Fruit fly (Drosophila melanogaster) whole organism, embryonic: Measurements from ENCODE around the gene CG5087.

Experiments used
- Aef1 ChIP-seq: fragments of 200-800 bp; sonication (Bioruptor generic); IDR thresholded peaks from 3 replicates; pipeline ENCODE4 v1.3.6; 2022; ENCODE audit warnings: missing biosample characterization, missing genetic modification characterization
- BEAF-32 ChIP-seq: fragments of 200-800 bp; sonication (Bioruptor generic); optimal IDR thresholded peaks from 3 replicates; lab custom pipeline; 2017; ENCODE audit warnings: missing biosample characterization, missing genetic modification characterization, mild to moderate bottlenecking, moderate library complexity, missing genetic modification reagents
- Bgb ChIP-seq: fragments of 200-800 bp; sonication (Bioruptor generic); IDR thresholded peaks from 2 replicates; pipeline ENCODE4 v1.3.6; 2022; ENCODE audit warnings: missing biosample characterization, missing genetic modification characterization; ENCODE audit not compliant: partially characterized antibody
- CG12659 ChIP-seq: fragments of 200-800 bp; sonication (Bioruptor generic); optimal IDR thresholded peaks from 3 replicates; lab custom pipeline; 2017; ENCODE audit warnings: mild to moderate bottlenecking, missing biosample characterization, missing genetic modification reagents, missing genetic modification characterization
- CG13287 ChIP-seq: fragments of 200-800 bp; sonication (Bioruptor generic); IDR thresholded peaks from 2 replicates; pipeline ENCODE4 v1.3.6; 2022; ENCODE audit warnings: missing biosample characterization, missing genetic modification characterization; ENCODE audit not compliant: partially characterized antibody
- CG16813 ChIP-seq: fragments of 200-800 bp; sonication (Bioruptor generic); IDR thresholded peaks from 3 replicates; pipeline ENCODE4 v1.3.6; 2022; ENCODE audit warnings: missing biosample characterization, missing genetic modification characterization; ENCODE audit not compliant: partially characterized antibody
- CG17829 ChIP-seq: fragments of 200-800 bp; optimal IDR thresholded peaks from 2 replicates; lab custom pipeline; 2019; ENCODE audit warnings: missing biosample characterization, mild to moderate bottlenecking, missing genetic modification characterization, moderate library complexity
- CG2116 ChIP-seq: fragments of 200-800 bp; sonication (Bioruptor generic); optimal IDR thresholded peaks from 3 replicates; lab custom pipeline; 2018; ENCODE audit warnings: missing biosample characterization, mild to moderate bottlenecking, missing genetic modification characterization
- CG30403 ChIP-seq: fragments of 200-800 bp; sonication (Bioruptor generic); optimal IDR thresholded peaks from 3 replicates; lab custom pipeline; 2016; ENCODE audit warnings: missing biosample characterization, missing genetic modification characterization
- CG31365 ChIP-seq: fragments of 200-800 bp; sonication (Bioruptor generic); optimal IDR thresholded peaks from 2 replicates; lab custom pipeline; 2018; ENCODE audit warnings: missing biosample characterization, mild to moderate bottlenecking, missing genetic modification characterization
- CG34224 ChIP-seq: fragments of 200-800 bp; sonication (Bioruptor generic); IDR thresholded peaks from 3 replicates; pipeline ENCODE4 v1.3.6; 2022; ENCODE audit warnings: missing biosample characterization, missing genetic modification characterization; ENCODE audit not compliant: partially characterized antibody
- CG4360 ChIP-seq: fragments of 200-800 bp; sonication (Bioruptor generic); IDR thresholded peaks from 2 replicates; pipeline ENCODE4 v1.3.6; 2022; ENCODE audit warnings: missing biosample characterization, missing genetic modification characterization
- CG5180 ChIP-seq: fragments of 200-800 bp; sonication (Bioruptor generic); optimal IDR thresholded peaks from 3 replicates; lab custom pipeline; 2017; ENCODE audit warnings: missing biosample characterization, missing genetic modification characterization, mild to moderate bottlenecking, moderate library complexity, missing genetic modification reagents
- CG6791 ChIP-seq: fragments of 200-800 bp; sonication (Bioruptor generic); IDR thresholded peaks from 3 replicates; pipeline ENCODE4 v1.3.6; 2022; ENCODE audit warnings: missing biosample characterization, missing genetic modification characterization; ENCODE audit not compliant: partially characterized antibody
- CG7745 ChIP-seq: fragments of 200-800 bp; sonication (Bioruptor generic); optimal IDR thresholded peaks from 2 replicates; lab custom pipeline; 2018; ENCODE audit warnings: missing biosample characterization, mild to moderate bottlenecking, missing genetic modification characterization, moderate library complexity
- CG7928 ChIP-seq: fragments of 200-800 bp; sonication (Bioruptor generic); optimal IDR thresholded peaks from 2 replicates; lab custom pipeline; 2017; ENCODE audit warnings: missing biosample characterization, mild to moderate bottlenecking, missing genetic modification characterization
- CG9215 ChIP-seq: fragments of 200-800 bp; sonication (Bioruptor generic); IDR thresholded peaks from 2 replicates; pipeline ENCODE4 v1.3.6; 2022; ENCODE audit warnings: missing biosample characterization, missing genetic modification characterization
- CG9727 ChIP-seq: fragments of 200-800 bp; sonication (Bioruptor generic); optimal IDR thresholded peaks from 3 replicates; lab custom pipeline; 2017; ENCODE audit warnings: missing biosample characterization, mild to moderate bottlenecking, missing genetic modification characterization
- Doc3 ChIP-seq: fragments of 200-800 bp; sonication (Bioruptor generic); IDR thresholded peaks from 3 replicates; pipeline ENCODE4 v1.3.6; 2022; ENCODE audit warnings: missing biosample characterization, missing genetic modification characterization; ENCODE audit not compliant: partially characterized antibody
- Dp ChIP-seq: fragments of 200-800 bp; sonication (Bioruptor generic); optimal IDR thresholded peaks from 2 replicates; lab custom pipeline; 2018; ENCODE audit warnings: missing biosample characterization, mild to moderate bottlenecking, missing genetic modification characterization, moderate library complexity
- Dref ChIP-seq: fragments of 200-800 bp; sonication (Bioruptor generic); IDR thresholded peaks from 2 replicates; pipeline ENCODE4 v1.3.6; 2022; ENCODE audit warnings: missing biosample characterization, missing genetic modification characterization
- MBD-R2 ChIP-seq: fragments of 200-800 bp; sonication (Bioruptor generic); IDR thresholded peaks from 2 replicates; pipeline ENCODE4 v1.3.6; 2022; ENCODE audit warnings: missing biosample characterization, missing genetic modification characterization
- MESR4 ChIP-seq: fragments of 200-800 bp; sonication (Bioruptor generic); optimal IDR thresholded peaks from 2 replicates; lab custom pipeline; 2018; ENCODE audit warnings: missing biosample characterization, mild to moderate bottlenecking, missing genetic modification characterization, moderate library complexity
- Myb ChIP-seq: fragments of 200-800 bp; sonication (Bioruptor generic); optimal IDR thresholded peaks from 2 replicates; lab custom pipeline; 2016; ENCODE audit warnings: missing biosample characterization, missing genetic modification characterization
- NK7.1 ChIP-seq: fragments of 200-800 bp; sonication (Bioruptor generic); optimal IDR thresholded peaks from 3 replicates; lab custom pipeline; 2016; ENCODE audit warnings: missing biosample characterization, missing genetic modification characterization
- Opbp ChIP-seq: fragments of 200-800 bp; sonication (Bioruptor generic); IDR thresholded peaks from 3 replicates; pipeline ENCODE4 v1.3.6; 2022; ENCODE audit warnings: missing biosample characterization, missing genetic modification characterization; ENCODE audit not compliant: partially characterized antibody
- Sin3A ChIP-seq: fragments of >200 bp; optimal IDR thresholded peaks from 2 replicates; lab custom pipeline; 2018
- Xrp1 ChIP-seq: fragments of 200-800 bp; sonication (Bioruptor generic); IDR thresholded peaks from 2 replicates; pipeline ENCODE4 v1.3.6; 2022; ENCODE audit warnings: missing biosample characterization, missing genetic modification characterization
- ab ChIP-seq: fragments of 200-800 bp; sonication (Bioruptor generic); optimal IDR thresholded peaks from 2 replicates; lab custom pipeline; 2016; ENCODE audit warnings: missing biosample characterization, missing genetic modification characterization
- amos ChIP-seq: fragments of 200-800 bp; sonication (Bioruptor generic); IDR thresholded peaks from 2 replicates; pipeline ENCODE4 v1.3.6; 2022; ENCODE audit warnings: missing biosample characterization, missing genetic modification characterization; ENCODE audit not compliant: partially characterized antibody
- ato ChIP-seq: fragments of 200-800 bp; sonication (Bioruptor generic); IDR thresholded peaks from 2 replicates; pipeline ENCODE4 v1.3.6; 2022; ENCODE audit warnings: missing biosample characterization, missing genetic modification characterization; ENCODE audit not compliant: partially characterized antibody
- bbx ChIP-seq: fragments of 200-800 bp; sonication (Bioruptor generic); IDR thresholded peaks from 2 replicates; pipeline ENCODE4 v1.3.6; 2022; ENCODE audit warnings: missing biosample characterization, missing genetic modification characterization; ENCODE audit not compliant: partially characterized antibody
- crp ChIP-seq, 2 experiments: fragments of 200-800 bp; sonication (Bioruptor generic); optimal IDR thresholded peaks; 2 replicates in 1 of 2; 3 replicates in 1 of 2; lab custom pipeline; 2017; ENCODE audit warnings: missing biosample characterization in 2 of 2, missing genetic modification characterization in 2 of 2, mild to moderate bottlenecking in 1 of 2, moderate library complexity in 1 of 2
- cwo ChIP-seq: fragments of 200-800 bp; sonication (Bioruptor generic); optimal IDR thresholded peaks from 3 replicates; lab custom pipeline; 2017; ENCODE audit warnings: missing biosample characterization, missing genetic modification characterization, mild to moderate bottlenecking, moderate library complexity, missing genetic modification reagents
- emc ChIP-seq: fragments of 200-800 bp; sonication (Bioruptor generic); optimal IDR thresholded peaks from 2 replicates; lab custom pipeline; 2016; ENCODE audit warnings: missing biosample characterization, missing genetic modification characterization
- ftz-f1 ChIP-seq: fragments of 200-800 bp; sonication (Bioruptor generic); optimal IDR thresholded peaks from 2 replicates; lab custom pipeline; 2016; ENCODE audit warnings: missing biosample characterization, missing genetic modification characterization
- gfzf ChIP-seq: fragments of 200-800 bp; sonication (Bioruptor generic); optimal IDR thresholded peaks from 2 replicates; lab custom pipeline; 2016; ENCODE audit warnings: missing biosample characterization, mild to moderate bottlenecking, missing genetic modification characterization, moderate library complexity
- hb ChIP-seq: fragments of 200-800 bp; sonication (Bioruptor generic); IDR thresholded peaks from 3 replicates; pipeline ENCODE4 v1.3.6; 2022; ENCODE audit warnings: missing biosample characterization, missing genetic modification characterization; ENCODE audit not compliant: partially characterized antibody
- pzg ChIP-seq: fragments of 200-800 bp; sonication (Bioruptor generic); optimal IDR thresholded peaks from 3 replicates; lab custom pipeline; 2018; ENCODE audit warnings: missing biosample characterization, mild to moderate bottlenecking, missing genetic modification characterization, moderate library complexity
- stwl ChIP-seq: fragments of 200-800 bp; sonication (Bioruptor generic); optimal IDR thresholded peaks from 3 replicates; lab custom pipeline; 2018; ENCODE audit warnings: missing biosample characterization, mild to moderate bottlenecking, missing genetic modification characterization, moderate library complexity
- tna ChIP-seq: fragments of 200-800 bp; sonication (Bioruptor generic); IDR thresholded peaks from 2 replicates; pipeline ENCODE4 v1.3.6; 2022; ENCODE audit warnings: missing biosample characterization, missing genetic modification characterization; ENCODE audit not compliant: partially characterized antibody
- trem ChIP-seq: fragments of 200-800 bp; optimal IDR thresholded peaks from 3 replicates; lab custom pipeline; 2019; ENCODE audit warnings: missing biosample characterization, mild to moderate bottlenecking, missing genetic modification characterization, moderate library complexity
- ttk ChIP-seq: fragments of 200-800 bp; sonication (Bioruptor generic); IDR thresholded peaks from 2 replicates; pipeline ENCODE4 v2.1.2; 2022; ENCODE audit warnings: missing biosample characterization, missing genetic modification characterization
- unc-4 ChIP-seq: fragments of 200-800 bp; sonication (Bioruptor generic); IDR thresholded peaks from 2 replicates; pipeline ENCODE4 v1.3.6; 2022; ENCODE audit warnings: missing biosample characterization, missing genetic modification characterization; ENCODE audit not compliant: partially characterized antibody
- usp ChIP-seq: fragments of >200 bp; optimal IDR thresholded peaks from 2 replicates; lab custom pipeline; 2017; ENCODE audit warnings: missing biosample characterization, missing genetic modification characterization
- vnd ChIP-seq: fragments of 200-800 bp; sonication (Bioruptor generic); IDR thresholded peaks from 3 replicates; pipeline ENCODE4 v1.3.6; 2022; ENCODE audit warnings: missing biosample characterization, missing genetic modification characterization; ENCODE audit not compliant: partially characterized antibody

CG5087 gene

DNA sequence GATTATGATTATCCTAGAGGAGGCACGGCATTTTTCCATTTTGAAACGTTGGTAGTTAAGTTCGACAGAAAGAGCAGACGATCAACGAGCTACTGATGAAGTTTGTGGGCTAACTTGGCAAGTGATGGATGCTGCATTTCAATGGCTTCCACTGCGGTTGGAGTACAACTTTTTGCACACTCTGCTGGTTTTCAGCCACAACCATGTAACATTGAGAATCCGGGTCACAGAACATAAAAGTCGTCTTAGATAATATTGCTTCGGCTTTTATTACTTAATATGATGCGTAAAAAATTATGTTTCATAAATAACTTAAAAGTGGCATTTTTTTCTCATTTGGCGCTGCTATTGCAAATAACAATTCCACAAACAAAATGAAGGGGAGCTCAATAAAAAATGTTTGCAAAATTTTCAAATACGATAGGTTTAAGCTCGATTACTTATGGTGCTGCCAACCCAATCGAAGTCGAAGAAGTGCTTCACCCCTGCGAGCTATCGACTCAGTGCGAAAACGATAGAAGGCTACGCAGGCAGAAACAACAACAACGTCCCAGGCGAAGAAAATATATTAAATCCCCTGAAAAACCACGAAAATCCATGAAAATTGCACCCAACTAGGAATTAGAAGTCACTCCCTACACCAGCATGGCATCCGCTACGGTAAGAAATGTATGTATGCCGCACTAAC, 31.5 kb upstream of the CG5087 start, which contains the start of the genes CG5653 and CG5021:
Gene CG5653, minus strand, starts transcription at position 51 of the 688 bp plus-strand sequence.
Gene CG5021, plus strand, starts transcription at position 506 of the 688 bp plus-strand sequence.
- TF ChIP-seq trem (peak; percentile 98), cwo (GFP tag; lab: Kevin White, UChicago) (no peak), gfzf (GFP tag; lab: Kevin White, UChicago) (peak; percentile 27), Doc3 (GFP tag; lab: Robert Waterston, UW) (peak; percentile 21; the same call in 1 of the 3 replicates), CG30403 (GFP tag; lab: Kevin White, UChicago) (no peak), CG31365 (no peak), Aef1 (peak; percentile 31; the same call in 1 of the 3 replicates), CG34224 (peak; percentile 66), amos (GFP tag; lab: Robert Waterston, UW) (peak; percentile 57; the same call in 1 of the 2 replicates), crp (GFP tag; optimal IDR thresholded peaks at IDR 0.05; lab: Kevin White, UChicago) (peak in 1 of 2 experiments; percentile 68), Dref (GFP tag; lab: Robert Waterston, UW) (peak; percentile 96), pzg (GFP tag; lab: Kevin White, UChicago) (peak; percentile 87), CG9215 (no peak), CG2116 (peak; percentile 58), CG4360 (GFP tag; lab: Robert Waterston, UW) (peak; percentile 81), bbx (GFP tag; lab: Robert Waterston, UW) (peak; percentile 72), MESR4 (GFP tag; lab: Kevin White, UChicago) (peak; percentile 48), MBD-R2 (GFP tag; lab: Robert Waterston, UW) (peak; percentile 62; the same call in 1 of the 2 replicates), CG13287 (GFP tag; lab: Robert Waterston, UW) (peak; percentile 71), stwl (tag; lab: Kevin White, UChicago) (peak; percentile 53), CG12659 (GFP tag; lab: Kevin White, UChicago) (peak; percentile 22), Sin3A (lab: Kevin White, UChicago) (peak; percentile 32), Xrp1 (GFP tag; lab: Robert Waterston, UW) (0 out of 2 replicates have a peak, but pooled peaks have one; percentile 8), Bgb (peak; percentile 75; the same call in 1 of the 2 replicates), vnd (GFP tag; lab: Robert Waterston, UW) (peak; percentile 56; the same call in 2 of the 3 replicates), emc (GFP tag; lab: Kevin White, UChicago) (no peak), NK7.1 (GFP tag; lab: Kevin White, UChicago) (no peak), ato (GFP tag; lab: Robert Waterston, UW) (peak; percentile 56), usp (no peak), ab (no peak), CG6791 (GFP tag; lab: Robert Waterston, UW) (peak; percentile 75; the same call in 2 of the 3 replicates), CG5180 (GFP tag; lab: Kevin White, UChicago) (no peak), CG9727 (no peak), Myb (peak; percentile 68), BEAF-32 (GFP tag; lab: Kevin White, UChicago) (peak; percentile 61), ttk (GFP tag; lab: Robert Waterston, UW) (no peak), ftz-f1 (GFP tag; lab: Kevin White, UChicago) (peak; percentile 82), CG16813 (GFP tag; lab: Robert Waterston, UW) (peak; percentile 49; the same call in 1 of the 3 replicates), hb (GFP tag; lab: Robert Waterston, UW) (peak; percentile 70; the same call in 2 of the 3 replicates), tna (GFP tag; lab: Robert Waterston, UW) (peak; percentile 65), Dp (GFP tag; lab: Kevin White, UChicago) (peak; percentile 95), CG7928 (GFP tag; lab: Kevin White, UChicago) (peak; percentile 93), Opbp (GFP tag; lab: Robert Waterston, UW) (peak; percentile 63; the same call in 2 of the 3 replicates), CG17829 (no peak), unc-4 (GFP tag; lab: Robert Waterston, UW) (peak; percentile 57), CG7745 (tag; lab: Kevin White, UChicago) (no peak)
